Worm (Caenorhabditis elegans): ENCODE results near the gene srx-45.

The srx-45 gene

ce11 chrIII:9269012-9269471 lies 37.5 kb downstream of the srx-45 start, which contains the start of gene clip-1 (continued):
- TF ChIP-seq F37D6.2 (tag; optimal IDR thresholded peaks at IDR 0.05) = no peak
- no peak for TF ChIP-seq snpc-4 (tag; optimal IDR thresholded peaks at IDR 0.05)
- peak; percentile 83 for TF ChIP-seq php-3 (GFP tag; IDR thresholded peaks at IDR 0.05)
- TF ChIP-seq nhr-25 (tag; optimal IDR thresholded peaks at IDR 0.05; ENCODE audit: borderline replicate concordance, insufficient read depth) = no peak
- TF ChIP-seq ama-1 (optimal IDR thresholded peaks at IDR 0.05) = no peak
- no peak for TF ChIP-seq set-16 (GFP tag; IDR thresholded peaks at IDR 0.05)
- no peak for TF ChIP-seq ceh-28 (tag; optimal IDR thresholded peaks at IDR 0.05)
- no peak for TF ChIP-seq lin-13 (GFP tag; optimal IDR thresholded peaks at IDR 0.05)
- no peak for TF ChIP-seq fkh-10 (GFP tag; optimal IDR thresholded peaks at IDR 0.05)
- TF ChIP-seq aha-1 (tag) = peak; percentile 82
- TF ChIP-seq nhr-10 (tag; optimal IDR thresholded peaks at IDR 0.05) = no peak
- TF ChIP-seq F26F4.8 (GFP tag; conservative IDR thresholded peaks at IDR 0.05) = no peak
- TF ChIP-seq ceh-62 (tag; optimal IDR thresholded peaks at IDR 0.05) = no peak
- no peak for TF ChIP-seq sdz-12 (GFP tag; optimal IDR thresholded peaks at IDR 0.05)
- no peak for TF ChIP-seq D1046.2 (GFP tag; IDR thresholded peaks at IDR 0.05)
- peak; percentile 56 for TF ChIP-seq hlh-11 (tag; optimal IDR thresholded peaks at IDR 0.05)
- TF ChIP-seq zag-1 (tag; optimal IDR thresholded peaks at IDR 0.05) = no peak
- TF ChIP-seq vab-7 (GFP tag; IDR thresholded peaks at IDR 0.05) = no peak
- TF ChIP-seq ztf-7 (tag; optimal IDR thresholded peaks at IDR 0.05) = no peak
- no peak for TF ChIP-seq duxl-1 (tag; optimal IDR thresholded peaks at IDR 0.05; ENCODE audit: poor library complexity)
- TF ChIP-seq spr-1 (tag; optimal IDR thresholded peaks at IDR 0.05) = no peak
- no peak for TF ChIP-seq nhr-76 (tag; optimal IDR thresholded peaks at IDR 0.05)
- peak in 1 of 2 experiments; percentile 34 for TF ChIP-seq lsy-2 (tag; optimal IDR thresholded peaks at IDR 0.05)
- peak; percentile 28 for TF ChIP-seq cey-2 (tag; optimal IDR thresholded peaks at IDR 0.05; ENCODE audit: borderline replicate concordance, insufficient read depth)
- no peak for TF ChIP-seq madf-9 (GFP tag; conservative IDR thresholded peaks at IDR 0.05)
- TF ChIP-seq ceh-32 (tag; optimal IDR thresholded peaks at IDR 0.05; ENCODE audit: poor library complexity) = no peak
- no peak for TF ChIP-seq arid-1 (GFP tag; conservative IDR thresholded peaks at IDR 0.05)
- TF ChIP-seq unc-39 (tag; optimal IDR thresholded peaks at IDR 0.05) = no peak
- TF ChIP-seq nhr-41 (GFP tag; IDR thresholded peaks at IDR 0.05) = no peak
- no peak for TF ChIP-seq dmd-9 (GFP tag; IDR thresholded peaks at IDR 0.05)
- no peak for TF ChIP-seq rbr-2 (tag; optimal IDR thresholded peaks at IDR 0.05)
- no peak for TF ChIP-seq egl-43 (GFP tag; IDR thresholded peaks at IDR 0.05)
- TF ChIP-seq madf-5 (GFP tag; IDR thresholded peaks at IDR 0.05) = no peak
- TF ChIP-seq hif-1 (tag; optimal IDR thresholded peaks at IDR 0.05) = no peak
- peak; percentile 70; the same call in 1 of the 2 replicates for TF ChIP-seq tra-1 (GFP tag; IDR thresholded peaks at IDR 0.05)
- TF ChIP-seq saeg-2 (GFP tag; IDR thresholded peaks at IDR 0.05) = no peak
- no peak for TF ChIP-seq daf-12 (tag; optimal IDR thresholded peaks at IDR 0.05)
- TF ChIP-seq nhr-6 (tag; optimal IDR thresholded peaks at IDR 0.05) = no peak
- no peak for TF ChIP-seq dmd-8 (GFP tag; IDR thresholded peaks at IDR 0.05)
- peak; percentile 27; the same call in 1 of the 2 replicates for TF ChIP-seq hmg-1.1 (GFP tag; IDR thresholded peaks at IDR 0.05)
- no peak for TF ChIP-seq skn-1 (tag; optimal IDR thresholded peaks at IDR 0.05)
- TF ChIP-seq egl-27 (tag; optimal IDR thresholded peaks at IDR 0.05) = no peak
- no peak for TF ChIP-seq attf-4 (tag; optimal IDR thresholded peaks at IDR 0.05)
- TF ChIP-seq ces-1 (GFP tag; optimal IDR thresholded peaks at IDR 0.05) = no peak
- TF ChIP-seq mes-2 (tag; optimal IDR thresholded peaks at IDR 0.05; ENCODE audit: poor library complexity, severe bottlenecking) = no peak
- no peak for TF ChIP-seq ZK337.2 (GFP tag; IDR thresholded peaks at IDR 0.05)
- no peak for TF ChIP-seq dpl-1 (GFP tag; optimal IDR thresholded peaks at IDR 0.05)
- no peak for TF ChIP-seq lin-39 (tag; optimal IDR thresholded peaks at IDR 0.05)
- TF ChIP-seq snpc-1.2 (GFP tag; IDR thresholded peaks at IDR 0.05) = no peak
- TF ChIP-seq ztf-11 (tag; optimal IDR thresholded peaks at IDR 0.05) = no peak
- no peak for TF ChIP-seq daf-16 (GFP tag; optimal IDR thresholded peaks at IDR 0.05)
- no peak for TF ChIP-seq daf-16 (tag; optimal IDR thresholded peaks at IDR 0.05)

All from whole organism, L4 larva.